Worm (Caenorhabditis elegans) whole organism, mixed stage, embryonic: ENCODE results near the gene ZK616.8.

Source experiments
- M03D4.4 ChIP-seq: sonication (generic microtip); optimal IDR thresholded peaks from 2 replicates; lab custom pipeline; 2017; ENCODE audit warnings: mild to moderate bottlenecking, missing genetic modification characterization, missing compliant biosample characterization
- blmp-1 ChIP-seq: fragments of 150-350 bp; optimal IDR thresholded peaks from 2 replicates; lab custom pipeline; 2014; ENCODE audit warnings: missing biosample characterization, missing genetic modification characterization
- ceh-39 ChIP-seq: fragments of 150-350 bp; optimal IDR thresholded peaks from 2 replicates; lab custom pipeline; 2014; ENCODE audit warnings: missing biosample characterization, missing genetic modification characterization
- ceh-43 ChIP-seq: fragments of 200-800 bp; sonication (Bioruptor generic); optimal IDR thresholded peaks from 2 replicates; lab custom pipeline; 2018; ENCODE audit warnings: mild to moderate bottlenecking, missing genetic modification characterization, moderate library complexity, missing compliant biosample characterization
- ces-1 ChIP-seq: fragments of 150-350 bp; optimal IDR thresholded peaks from 2 replicates; lab custom pipeline; 2014; ENCODE audit warnings: missing biosample characterization, missing genetic modification reagents, missing genetic modification characterization
- cnd-1 ChIP-seq: fragments of 200-800 bp; sonication (Bioruptor generic); optimal IDR thresholded peaks from 2 replicates; lab custom pipeline; 2018; ENCODE audit warnings: mild to moderate bottlenecking, missing genetic modification characterization, missing compliant biosample characterization
- drap-1 ChIP-seq: fragments of 200-800 bp; sonication (Bioruptor generic); optimal IDR thresholded peaks from 3 replicates; lab custom pipeline; 2018; ENCODE audit warnings: mild to moderate bottlenecking, missing genetic modification characterization, missing compliant biosample characterization
- elt-1 ChIP-seq: sonication (generic microtip); optimal IDR thresholded peaks from 2 replicates; lab custom pipeline; 2017; ENCODE audit warnings: missing genetic modification characterization, mild to moderate bottlenecking, missing compliant biosample characterization, antibody characterized with exemption, moderate library complexity, borderline replicate concordance; ENCODE audit not compliant: insufficient read depth
- elt-3 ChIP-seq: fragments of 150-350 bp; optimal IDR thresholded peaks from 2 replicates; lab custom pipeline; 2014; ENCODE audit warnings: missing biosample characterization, missing genetic modification characterization
- flh-1 ChIP-seq: fragments of 200-800 bp; sonication (Bioruptor generic); optimal IDR thresholded peaks from 2 replicates; lab custom pipeline; 2018; ENCODE audit warnings: mild to moderate bottlenecking, missing genetic modification characterization, moderate library complexity, missing compliant biosample characterization
- ham-2 ChIP-seq: fragments of 200-800 bp; sonication (Bioruptor generic); optimal IDR thresholded peaks from 2 replicates; lab custom pipeline; 2018; ENCODE audit warnings: mild to moderate bottlenecking, missing genetic modification characterization, missing compliant biosample characterization
- lin-13 ChIP-seq: fragments of 150-350 bp; optimal IDR thresholded peaks from 2 replicates; lab custom pipeline; 2014; ENCODE audit warnings: missing biosample characterization, missing genetic modification characterization
- lin-32 ChIP-seq: fragments of 200-800 bp; sonication (Bioruptor generic); optimal IDR thresholded peaks from 2 replicates; lab custom pipeline; 2018; ENCODE audit warnings: mild to moderate bottlenecking, missing genetic modification characterization, missing compliant biosample characterization
- lsy-2 ChIP-seq: fragments of 150-350 bp; optimal IDR thresholded peaks from 2 replicates; lab custom pipeline; 2014; ENCODE audit warnings: missing biosample characterization, missing genetic modification characterization
- mab-5 ChIP-seq: fragments of 150-350 bp; optimal IDR thresholded peaks from 2 replicates; lab custom pipeline; 2014; ENCODE audit warnings: missing biosample characterization, missing genetic modification characterization
- mep-1 ChIP-seq: fragments of 150-350 bp; optimal IDR thresholded peaks from 2 replicates; lab custom pipeline; 2017; ENCODE audit warnings: missing biosample characterization, missing genetic modification reagents, missing genetic modification characterization, inconsistent platforms
- mls-2 ChIP-seq: sonication (generic microtip); optimal IDR thresholded peaks from 2 replicates; lab custom pipeline; 2016; ENCODE audit warnings: mild to moderate bottlenecking, missing genetic modification characterization, moderate library complexity, missing compliant biosample characterization
- nhr-12 ChIP-seq: fragments of 150-350 bp; optimal IDR thresholded peaks from 2 replicates; lab custom pipeline; 2014; ENCODE audit warnings: missing biosample characterization, missing genetic modification characterization
- nhr-2 ChIP-seq: fragments of 150-350 bp; optimal IDR thresholded peaks from 2 replicates; lab custom pipeline; 2014; ENCODE audit warnings: missing biosample characterization, missing genetic modification characterization
- nhr-237 ChIP-seq: fragments of 150-350 bp; optimal IDR thresholded peaks from 2 replicates; lab custom pipeline; 2014; ENCODE audit warnings: missing biosample characterization, missing genetic modification characterization
- nhr-28 ChIP-seq: fragments of 150-350 bp; optimal IDR thresholded peaks from 2 replicates; lab custom pipeline; 2014; ENCODE audit warnings: missing biosample characterization, missing genetic modification characterization
- nhr-76 ChIP-seq: sonication (generic microtip); optimal IDR thresholded peaks from 2 replicates; lab custom pipeline; 2017; ENCODE audit warnings: missing biosample characterization, missing genetic modification characterization
- pha-4 ChIP-seq: fragments of 150-350 bp; optimal IDR thresholded peaks from 2 replicates; lab custom pipeline; 2018; ENCODE audit warnings: missing biosample characterization, missing genetic modification reagents, missing genetic modification characterization
- sem-2 ChIP-seq: fragments of 200-800 bp; sonication (Bioruptor generic); optimal IDR thresholded peaks from 2 replicates; lab custom pipeline; 2018; ENCODE audit warnings: mild to moderate bottlenecking, missing genetic modification characterization, missing compliant biosample characterization
- snpc-4 ChIP-seq: fragments of 150-350 bp; optimal IDR thresholded peaks from 2 replicates; lab custom pipeline; 2014; ENCODE audit warnings: missing biosample characterization, missing genetic modification characterization
- sptf-1 ChIP-seq: sonication (generic microtip); optimal IDR thresholded peaks from 2 replicates; lab custom pipeline; 2017; ENCODE audit warnings: mild to moderate bottlenecking, missing genetic modification characterization, moderate library complexity, missing compliant biosample characterization
- tbx-8 ChIP-seq: fragments of 200-800 bp; sonication (Bioruptor generic); optimal IDR thresholded peaks from 2 replicates; lab custom pipeline; 2018; ENCODE audit warnings: mild to moderate bottlenecking, missing genetic modification characterization, moderate library complexity, missing compliant biosample characterization
- unc-120 ChIP-seq: sonication (generic microtip); optimal IDR thresholded peaks from 2 replicates; lab custom pipeline; 2017; ENCODE audit warnings: missing genetic modification characterization, missing compliant biosample characterization; ENCODE audit not compliant: poor library complexity, severe bottlenecking
- unc-39 ChIP-seq: fragments of 150-350 bp; optimal IDR thresholded peaks from 2 replicates; lab custom pipeline; 2014; ENCODE audit warnings: missing biosample characterization, missing genetic modification characterization
- unc-62 ChIP-seq: fragments of 150-350 bp; optimal IDR thresholded peaks from 2 replicates; lab custom pipeline; 2014; ENCODE audit warnings: missing biosample characterization, missing genetic modification reagents, missing genetic modification characterization
- ztf-11 ChIP-seq: fragments of 150-350 bp; optimal IDR thresholded peaks from 2 replicates; lab custom pipeline; 2014; ENCODE audit warnings: missing biosample characterization, missing genetic modification characterization

ZK616.8 gene

ce11 chrIV:5380140-5380539 is 31.9 kb downstream of the ZK616.8 start:
- TF ChIP-seq flh-1 (no peak), drap-1 (GFP tag; lab: Kevin White, UChicago) (no peak), lsy-2 (tag; lab: Kevin White, UChicago) (no peak), ces-1 (GFP tag; lab: Kevin White, UChicago) (no peak), unc-120 (tag; lab: Kevin White, UChicago) (no peak), mls-2 (tag; lab: Kevin White, UChicago) (no peak), sem-2 (GFP tag; lab: Kevin White, UChicago) (no peak), unc-39 (tag; lab: Kevin White, UChicago) (no peak), nhr-2 (tag; lab: Kevin White, UChicago) (no peak), nhr-12 (tag; lab: Kevin White, UChicago) (no peak), nhr-237 (tag; lab: Kevin White, UChicago) (no peak), M03D4.4 (tag; lab: Kevin White, UChicago) (no peak), ham-2 (GFP tag; lab: Kevin White, UChicago) (no peak), elt-1 (tag; lab: Kevin White, UChicago) (no peak), snpc-4 (tag; lab: Kevin White, UChicago) (no peak), mab-5 (tag; lab: Kevin White, UChicago) (no peak), unc-62 (GFP tag; lab: Kevin White, UChicago) (no peak)

ce11 chrIV:5377062-5377461 is 34.9 kb downstream of the ZK616.8 start, which contains the start of gene elo-5:
Gene elo-5 (minus strand): TSS chrIV:5377117.
- TF ChIP-seq ztf-11 (tag; lab: Kevin White, UChicago): no peak
- TF ChIP-seq ceh-39 (tag; lab: Kevin White, UChicago): no peak
- TF ChIP-seq elt-3 (tag; lab: Kevin White, UChicago): no peak
- TF ChIP-seq unc-39 (tag; lab: Kevin White, UChicago): no peak
- no peak for TF ChIP-seq ham-2 (GFP tag; lab: Kevin White, UChicago)
- TF ChIP-seq ces-1 (GFP tag; lab: Kevin White, UChicago): no peak
- TF ChIP-seq mab-5 (tag; lab: Kevin White, UChicago): no peak
- TF ChIP-seq blmp-1 (tag; lab: Kevin White, UChicago): no peak

ce11 chrIV:5374946-5375345 is 37.0 kb downstream of the ZK616.8 start:
- no peak for TF ChIP-seq mep-1 (tag; lab: Kevin White, UChicago)
- no peak for TF ChIP-seq blmp-1 (tag; lab: Kevin White, UChicago)
- TF ChIP-seq sptf-1 (tag; lab: Kevin White, UChicago): no peak
- TF ChIP-seq cnd-1 (tag; lab: Kevin White, UChicago): no peak
- no peak for TF ChIP-seq M03D4.4 (tag; lab: Kevin White, UChicago)
- no peak for TF ChIP-seq mab-5 (tag; lab: Kevin White, UChicago)
- no peak for TF ChIP-seq ces-1 (GFP tag; lab: Kevin White, UChicago)
- TF ChIP-seq, all 35 proteins: peak for 0

ce11 chrIV:5374321-5374720 is 37.7 kb downstream of the ZK616.8 start:
- TF ChIP-seq elt-1 (tag; lab: Kevin White, UChicago): no peak
- TF ChIP-seq ces-1 (GFP tag; lab: Kevin White, UChicago): no peak
- no peak for TF ChIP-seq elt-3 (tag; lab: Kevin White, UChicago)
- TF ChIP-seq lin-32 (GFP tag; lab: Kevin White, UChicago): no peak
- no peak for TF ChIP-seq blmp-1 (tag; lab: Kevin White, UChicago)
- no peak for TF ChIP-seq nhr-28 (tag; lab: Kevin White, UChicago)
- no peak for TF ChIP-seq nhr-76
- TF ChIP-seq ham-2 (GFP tag; lab: Kevin White, UChicago): no peak
- TF ChIP-seq lsy-2 (tag; lab: Kevin White, UChicago): no peak
- TF ChIP-seq mep-1 (tag; lab: Kevin White, UChicago): no peak
- TF ChIP-seq tbx-8 (GFP tag; lab: Kevin White, UChicago): no peak
- no peak for TF ChIP-seq mab-5 (tag; lab: Kevin White, UChicago)

- TF ChIP-seq mab-5 (tag; lab: Kevin White, UChicago) (no peak), lsy-2 (tag; lab: Kevin White, UChicago) (peak; percentile 54), unc-39 (tag; lab: Kevin White, UChicago) (no peak), sem-2 (GFP tag; lab: Kevin White, UChicago) (no peak), tbx-8 (GFP tag; lab: Kevin White, UChicago) (no peak), mep-1 (tag; lab: Kevin White, UChicago) (peak; percentile 68), elt-3 (tag; lab: Kevin White, UChicago) (no peak), sptf-1 (tag; lab: Kevin White, UChicago) (peak; percentile 71), ceh-39 (tag; lab: Kevin White, UChicago) (peak; percentile 6), flh-1 (no peak), M03D4.4 (tag; lab: Kevin White, UChicago) (peak; percentile 79), pha-4 (no peak), unc-62 (GFP tag; lab: Kevin White, UChicago) (no peak), nhr-76 (no peak), elt-1 (tag; lab: Kevin White, UChicago) (no peak), ztf-11 (tag; lab: Kevin White, UChicago) (no peak), mls-2 (tag; lab: Kevin White, UChicago) (no peak), ceh-43 (GFP tag; lab: Kevin White, UChicago) (peak; percentile 0), ces-1 (GFP tag; lab: Kevin White, UChicago) (peak; percentile 20), lin-13 (tag; lab: Kevin White, UChicago) (no peak), nhr-12 (tag; lab: Kevin White, UChicago) (no peak), nhr-237 (tag; lab: Kevin White, UChicago) (peak; percentile 65), drap-1 (GFP tag; lab: Kevin White, UChicago) (no peak), ham-2 (GFP tag; lab: Kevin White, UChicago) (no peak), unc-120 (tag; lab: Kevin White, UChicago) (peak; percentile 43)
Observed at ce11 chrIV:5370914-5371313, 41.1 kb downstream of the ZK616.8 start.
